Worm (Caenorhabditis elegans) whole organism, L2 larva: ENCODE results near the gene F45E1.1.

Source experiments
- C34F6.9 ChIP-seq: fragments of 150-350 bp; optimal IDR thresholded peaks from 2 replicates; lab custom pipeline; 2014; ENCODE audit warnings: missing biosample characterization, missing genetic modification characterization
- ZK546.5 ChIP-seq: sonication (generic microtip); optimal IDR thresholded peaks from 2 replicates; lab custom pipeline; 2017; ENCODE audit warnings: missing biosample characterization, missing genetic modification characterization
- aly-2 ChIP-seq: fragments of 150-350 bp; optimal IDR thresholded peaks from 2 replicates; lab custom pipeline; 2014; ENCODE audit warnings: missing biosample characterization, missing genetic modification characterization
- ama-1 ChIP-seq: fragments of 150-350 bp; optimal IDR thresholded peaks from 2 replicates; lab custom pipeline; 2018; ENCODE audit warnings: inconsistent platforms
- blmp-1 ChIP-seq: sonication (generic microtip); optimal IDR thresholded peaks from 2 replicates; lab custom pipeline; 2017; ENCODE audit warnings: missing genetic modification characterization, mild to moderate bottlenecking, missing compliant biosample characterization, antibody characterized with exemption, moderate library complexity; ENCODE audit not compliant: insufficient read depth
- ceh-16 ChIP-seq: fragments of 150-350 bp; optimal IDR thresholded peaks from 2 replicates; lab custom pipeline; 2014; ENCODE audit warnings: missing biosample characterization, missing genetic modification characterization
- crh-2 ChIP-seq: sonication (generic microtip); optimal IDR thresholded peaks from 2 replicates; lab custom pipeline; 2017; ENCODE audit warnings: missing biosample characterization, missing genetic modification characterization
- dmd-4 ChIP-seq: sonication (generic microtip); optimal IDR thresholded peaks from 2 replicates; lab custom pipeline; 2017; ENCODE audit warnings: missing biosample characterization, missing genetic modification characterization
- egl-27 ChIP-seq: sonication (generic microtip); optimal IDR thresholded peaks from 3 replicates; lab custom pipeline; 2017; ENCODE audit warnings: missing biosample characterization, missing genetic modification reagents, missing genetic modification characterization
- elt-1 ChIP-seq: fragments of 150-350 bp; optimal IDR thresholded peaks from 2 replicates; lab custom pipeline; 2014; ENCODE audit warnings: missing biosample characterization, missing genetic modification characterization
- elt-3 ChIP-seq: sonication (generic microtip); optimal IDR thresholded peaks from 2 replicates; lab custom pipeline; 2017; ENCODE audit warnings: missing biosample characterization, missing genetic modification characterization
- fos-1 ChIP-seq: fragments of 150-350 bp; optimal IDR thresholded peaks from 2 replicates; lab custom pipeline; 2014; ENCODE audit warnings: missing biosample characterization, missing genetic modification characterization
- gmeb-1 ChIP-seq: fragments of 150-350 bp; optimal IDR thresholded peaks from 2 replicates; lab custom pipeline; 2014; ENCODE audit warnings: missing biosample characterization, missing genetic modification characterization
- lin-11 ChIP-seq: fragments of 150-350 bp; sonication (generic microtip); optimal IDR thresholded peaks from 2 replicates; lab custom pipeline; 2014; ENCODE audit warnings: missing biosample characterization, missing genetic modification characterization, inconsistent platforms, mixed read lengths
- lin-13 ChIP-seq: fragments of 150-350 bp; optimal IDR thresholded peaks from 2 replicates; lab custom pipeline; 2014; ENCODE audit warnings: missing biosample characterization, missing genetic modification reagents, missing genetic modification characterization
- lin-39 ChIP-seq: fragments of 150-350 bp; optimal IDR thresholded peaks from 2 replicates; lab custom pipeline; 2014; ENCODE audit warnings: missing biosample characterization, missing genetic modification reagents, missing genetic modification characterization
- lsy-2 ChIP-seq, 2 experiments: fragments of 150-350 bp in 1 of 2; sonication (generic microtip) in 1 of 2; optimal IDR thresholded peaks; 2 replicates each; lab custom pipeline; 2014 to 2017; ENCODE audit warnings: missing biosample characterization in 2 of 2, missing genetic modification characterization in 2 of 2
- mab-5 ChIP-seq: fragments of 150-350 bp; optimal IDR thresholded peaks from 2 replicates; lab custom pipeline; 2014; ENCODE audit warnings: missing biosample characterization, missing genetic modification characterization
- mbf-1 ChIP-seq: sonication (generic microtip); optimal IDR thresholded peaks from 2 replicates; lab custom pipeline; 2017; ENCODE audit warnings: missing biosample characterization, missing genetic modification characterization
- mdl-1 ChIP-seq, 2 experiments: fragments of 150-350 bp in 1 of 2; sonication (generic microtip) in 1 of 2; optimal IDR thresholded peaks; 2 replicates each; lab custom pipeline; 2017; ENCODE audit warnings: missing biosample characterization in 2 of 2, missing genetic modification characterization in 2 of 2
- nhr-10 ChIP-seq: sonication (generic microtip); optimal IDR thresholded peaks from 2 replicates; lab custom pipeline; 2017; ENCODE audit warnings: missing biosample characterization, missing genetic modification characterization
- nhr-11 ChIP-seq: fragments of 150-350 bp; optimal IDR thresholded peaks from 2 replicates; lab custom pipeline; 2014; ENCODE audit warnings: missing biosample characterization, missing genetic modification characterization
- nhr-12 ChIP-seq: fragments of 150-350 bp; optimal IDR thresholded peaks from 2 replicates; lab custom pipeline; 2014; ENCODE audit warnings: missing biosample characterization, missing genetic modification characterization
- nhr-129 ChIP-seq: fragments of 150-350 bp; optimal IDR thresholded peaks from 2 replicates; lab custom pipeline; 2014; ENCODE audit warnings: missing biosample characterization, missing genetic modification characterization
- nhr-21 ChIP-seq: fragments of 150-350 bp; optimal IDR thresholded peaks from 2 replicates; lab custom pipeline; 2014; ENCODE audit warnings: missing biosample characterization, missing genetic modification characterization
- nhr-237 ChIP-seq: fragments of 150-350 bp; optimal IDR thresholded peaks from 2 replicates; lab custom pipeline; 2014; ENCODE audit warnings: missing biosample characterization, missing genetic modification characterization
- nhr-25 ChIP-seq: fragments of 150-350 bp; sonication (generic microtip); optimal IDR thresholded peaks from 3 replicates; lab custom pipeline; 2014; ENCODE audit warnings: missing biosample characterization, missing genetic modification characterization
- nhr-6 ChIP-seq: fragments of 150-350 bp; optimal IDR thresholded peaks from 2 replicates; lab custom pipeline; 2014; ENCODE audit warnings: missing biosample characterization, missing genetic modification characterization
- nhr-77 ChIP-seq: fragments of 150-350 bp; optimal IDR thresholded peaks from 2 replicates; lab custom pipeline; 2014; ENCODE audit warnings: missing biosample characterization, missing genetic modification characterization
- peb-1 ChIP-seq: fragments of 150-350 bp; optimal IDR thresholded peaks from 2 replicates; lab custom pipeline; 2014; ENCODE audit warnings: missing biosample characterization, missing genetic modification characterization
- sem-4 ChIP-seq: fragments of 150-350 bp; optimal IDR thresholded peaks from 2 replicates; lab custom pipeline; 2014; ENCODE audit warnings: missing biosample characterization, missing genetic modification reagents, missing genetic modification characterization
- skn-1 ChIP-seq: sonication (generic microtip); optimal IDR thresholded peaks from 2 replicates; lab custom pipeline; 2017; ENCODE audit warnings: missing biosample characterization, missing genetic modification characterization
- sma-3 ChIP-seq: sonication (generic microtip); optimal IDR thresholded peaks from 2 replicates; lab custom pipeline; 2016; ENCODE audit warnings: missing genetic modification reagents, missing genetic modification characterization, missing compliant biosample characterization
- sma-9 ChIP-seq, 2 experiments: fragments of 150-350 bp in 1 of 2; sonication (generic microtip) in 1 of 2; optimal IDR thresholded peaks; 2 replicates each; lab custom pipeline; 2014 to 2016; ENCODE audit warnings: missing genetic modification characterization in 2 of 2, mild to moderate bottlenecking in 1 of 2, missing biosample characterization in 1 of 2, missing compliant biosample characterization in 1 of 2, missing genetic modification reagents in 1 of 2, moderate library complexity in 1 of 2
- snpc-4 ChIP-seq: fragments of 150-350 bp; optimal IDR thresholded peaks from 2 replicates; lab custom pipeline; 2014; ENCODE audit warnings: missing biosample characterization, missing genetic modification characterization
- unc-39 ChIP-seq: fragments of 150-350 bp; optimal IDR thresholded peaks from 2 replicates; lab custom pipeline; 2014; ENCODE audit warnings: missing biosample characterization, missing genetic modification characterization
- unc-55 ChIP-seq: fragments of 150-350 bp; sonication (generic microtip); optimal IDR thresholded peaks from 3 replicates; lab custom pipeline; 2014; ENCODE audit warnings: missing biosample characterization, missing genetic modification reagents, missing genetic modification characterization
- unc-62 ChIP-seq: fragments of 150-350 bp; optimal IDR thresholded peaks from 2 replicates; lab custom pipeline; 2014; ENCODE audit warnings: missing biosample characterization, missing genetic modification reagents, missing genetic modification characterization
- zag-1 ChIP-seq: fragments of 150-350 bp; optimal IDR thresholded peaks from 2 replicates; lab custom pipeline; 2014; ENCODE audit warnings: missing biosample characterization, missing genetic modification characterization
- ztf-11 ChIP-seq: sonication (generic microtip); optimal IDR thresholded peaks from 2 replicates; lab custom pipeline; 2017; ENCODE audit warnings: missing biosample characterization, missing genetic modification characterization
- ztf-4 ChIP-seq: fragments of 150-350 bp; optimal IDR thresholded peaks from 2 replicates; lab custom pipeline; 2014; ENCODE audit warnings: missing biosample characterization, missing genetic modification characterization

The F45E1.1 gene

DNA sequence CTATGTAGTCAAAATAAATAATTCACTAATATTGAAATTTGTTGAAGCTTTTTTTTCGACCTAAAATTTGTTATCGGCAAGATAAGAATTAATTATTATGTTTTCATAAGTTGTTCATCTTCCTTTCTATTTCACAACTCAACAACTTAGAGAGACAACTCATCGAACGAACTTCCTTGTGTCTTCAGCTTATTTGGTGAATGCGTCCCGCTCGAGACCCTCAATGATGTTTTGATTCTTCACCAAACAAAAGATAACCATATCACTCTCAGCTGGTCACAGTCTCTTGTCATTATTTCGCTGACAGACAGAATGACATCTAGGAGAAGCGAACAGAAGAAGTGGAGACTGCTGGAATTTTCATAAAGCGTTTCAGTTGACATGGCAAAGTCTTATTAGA, 18.7 kb upstream of the F45E1.1 start:
- TF ChIP-seq nhr-25 (tag; lab: Kevin White, UChicago) (no peak), unc-55 (GFP tag; lab: Kevin White, UChicago) (no peak), sma-3 (GFP tag; lab: Kevin White, UChicago) (peak; percentile 29), peb-1 (tag; lab: Kevin White, UChicago) (no peak)

DNA sequence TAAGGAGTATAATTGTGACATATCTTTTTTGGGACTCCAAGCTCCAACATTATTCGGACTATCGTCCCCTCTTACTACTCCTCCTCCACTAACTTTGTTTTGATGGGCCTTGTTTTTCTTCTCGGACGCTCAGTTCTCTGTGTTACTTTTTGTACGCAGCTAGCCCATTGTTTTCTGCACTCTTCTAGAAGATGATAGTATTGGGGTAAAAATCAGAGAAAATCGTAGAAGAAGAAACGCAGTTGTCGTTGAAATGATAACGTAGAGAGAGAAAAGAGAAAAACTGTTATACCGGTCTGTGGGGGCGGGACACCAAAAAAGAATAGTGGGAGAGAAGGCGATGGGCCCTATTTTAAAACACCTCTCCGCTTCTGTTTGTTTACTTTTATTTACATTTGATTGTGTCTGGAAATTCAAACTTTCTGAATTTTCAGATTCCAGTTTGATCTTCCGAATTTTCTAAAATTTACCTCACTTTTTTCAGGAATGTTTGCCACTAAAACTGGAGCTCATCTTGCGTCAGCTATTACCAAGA, 17.9 kb upstream of the F45E1.1 start, which contains the start of gene F45E1.4:
Gene F45E1.4, plus strand, starts transcription at position 485 of the 535 bp plus-strand sequence.
- TF ChIP-seq elt-1 (tag; lab: Kevin White, UChicago) (no peak), mbf-1 (no peak), crh-2 (tag; lab: Kevin White, UChicago) (peak; percentile 11), mdl-1 (tag; optimal IDR thresholded peaks at IDR 0.05; lab: Kevin White, UChicago) (no peak), nhr-25 (tag; lab: Kevin White, UChicago) (peak; percentile 22), nhr-21 (tag; lab: Kevin White, UChicago) (no peak), lin-13 (GFP tag; lab: Kevin White, UChicago) (no peak), lsy-2 (tag; optimal IDR thresholded peaks at IDR 0.05; lab: Kevin White, UChicago) (no peak), sem-4 (tag; lab: Kevin White, UChicago) (no peak), unc-62 (no peak), ZK546.5 (no peak), snpc-4 (tag; lab: Kevin White, UChicago) (no peak), elt-3 (no peak), sma-3 (GFP tag; lab: Kevin White, UChicago) (peak; percentile 36), nhr-11 (tag; lab: Kevin White, UChicago) (no peak), zag-1 (tag; lab: Kevin White, UChicago) (no peak), sma-9 (GFP tag; optimal IDR thresholded peaks at IDR 0.05; lab: Kevin White, UChicago) (peak; percentile 58), sma-9 (tag; optimal IDR thresholded peaks at IDR 0.05; lab: Kevin White, UChicago) (no peak), lin-39 (no peak), mab-5 (tag; lab: Kevin White, UChicago) (no peak)

DNA sequence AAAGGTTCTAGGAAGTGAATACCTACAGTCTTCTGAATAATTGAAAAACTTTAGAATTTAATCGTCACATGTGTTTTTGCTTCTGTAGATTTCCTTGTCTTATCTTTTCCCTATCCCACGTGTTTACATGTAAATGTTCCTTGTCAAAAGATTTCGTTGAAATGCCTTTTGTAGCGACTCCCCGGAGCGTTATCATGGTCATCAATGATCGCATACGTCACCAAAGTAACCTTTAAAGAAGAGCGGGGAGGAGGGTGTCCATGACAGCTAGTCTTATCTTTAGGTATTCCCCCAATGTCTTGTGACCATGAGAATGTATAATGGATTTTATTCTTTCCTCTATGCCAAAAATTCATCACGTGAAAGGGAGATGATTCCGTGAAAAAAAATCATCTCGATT, 16.6 kb upstream of the F45E1.1 start:
- TF ChIP-seq nhr-21 (tag; lab: Kevin White, UChicago) (peak; percentile 88), sma-9 (GFP tag; optimal IDR thresholded peaks at IDR 0.05; lab: Kevin White, UChicago) (peak; percentile 96), sma-9 (tag; optimal IDR thresholded peaks at IDR 0.05; lab: Kevin White, UChicago) (no peak), ZK546.5 (no peak), mdl-1 (tag; optimal IDR thresholded peaks at IDR 0.05; lab: Kevin White, UChicago) (peak; percentile 42 to 54), lsy-2 (tag; optimal IDR thresholded peaks at IDR 0.05; lab: Kevin White, UChicago) (peak in 1 of 2 experiments; percentile 54), unc-55 (GFP tag; lab: Kevin White, UChicago) (no peak), ztf-11 (no peak), blmp-1 (peak; percentile 44), nhr-25 (tag; lab: Kevin White, UChicago) (peak; percentile 73), gmeb-1 (tag; lab: Kevin White, UChicago) (peak; percentile 68), dmd-4 (tag; lab: Kevin White, UChicago) (no peak), fos-1 (peak; percentile 29), zag-1 (tag; lab: Kevin White, UChicago) (no peak), ztf-4 (tag; lab: Kevin White, UChicago) (no peak), lin-39 (no peak), nhr-10 (no peak), C34F6.9 (tag; lab: Kevin White, UChicago) (no peak), nhr-6 (tag; lab: Kevin White, UChicago) (peak; percentile 22), mbf-1 (no peak), crh-2 (tag; lab: Kevin White, UChicago) (peak; percentile 68), sma-3 (GFP tag; lab: Kevin White, UChicago) (peak; percentile 93), nhr-237 (no peak), unc-39 (tag; lab: Kevin White, UChicago) (no peak), lin-11 (tag; lab: Kevin White, UChicago) (no peak), mab-5 (tag; lab: Kevin White, UChicago) (no peak), nhr-11 (tag; lab: Kevin White, UChicago) (no peak), skn-1 (tag; lab: Kevin White, UChicago) (no peak), ceh-16 (tag; lab: Kevin White, UChicago) (no peak), peb-1 (tag; lab: Kevin White, UChicago) (no peak), nhr-12 (no peak), elt-1 (tag; lab: Kevin White, UChicago) (no peak), nhr-77 (tag; lab: Kevin White, UChicago) (no peak), aly-2 (no peak), unc-62 (no peak), egl-27 (peak; percentile 63), nhr-129 (tag; lab: Kevin White, UChicago) (peak; percentile 60), ama-1 (no peak)
